Worm (Caenorhabditis elegans) whole organism, mixed stage, embryonic: ENCODE data around the gene F29C12.6.

Experiments
- bed-3 ChIP-seq: fragments of 200-800 bp; sonication (Bioruptor generic); optimal IDR thresholded peaks from 3 replicates; lab custom pipeline; 2018; ENCODE audit warnings: mild to moderate bottlenecking, missing genetic modification characterization, moderate library complexity, missing compliant biosample characterization
- blmp-1 ChIP-seq: fragments of 150-350 bp; optimal IDR thresholded peaks from 2 replicates; lab custom pipeline; 2014; ENCODE audit warnings: missing biosample characterization, missing genetic modification characterization
- ceh-39 ChIP-seq: fragments of 150-350 bp; optimal IDR thresholded peaks from 2 replicates; lab custom pipeline; 2014; ENCODE audit warnings: missing biosample characterization, missing genetic modification characterization
- ceh-43 ChIP-seq: fragments of 200-800 bp; sonication (Bioruptor generic); optimal IDR thresholded peaks from 2 replicates; lab custom pipeline; 2018; ENCODE audit warnings: mild to moderate bottlenecking, missing genetic modification characterization, moderate library complexity, missing compliant biosample characterization
- ceh-83 ChIP-seq: fragments of 200-800 bp; sonication (Bioruptor generic); optimal IDR thresholded peaks from 2 replicates; lab custom pipeline; 2018; ENCODE audit warnings: mild to moderate bottlenecking, missing genetic modification characterization, missing compliant biosample characterization
- ces-1 ChIP-seq: fragments of 150-350 bp; optimal IDR thresholded peaks from 2 replicates; lab custom pipeline; 2014; ENCODE audit warnings: missing biosample characterization, missing genetic modification reagents, missing genetic modification characterization
- cnd-1 ChIP-seq: fragments of 200-800 bp; sonication (Bioruptor generic); optimal IDR thresholded peaks from 2 replicates; lab custom pipeline; 2018; ENCODE audit warnings: mild to moderate bottlenecking, missing genetic modification characterization, missing compliant biosample characterization
- drap-1 ChIP-seq: fragments of 200-800 bp; sonication (Bioruptor generic); optimal IDR thresholded peaks from 3 replicates; lab custom pipeline; 2018; ENCODE audit warnings: mild to moderate bottlenecking, missing genetic modification characterization, missing compliant biosample characterization
- elt-1 ChIP-seq: sonication (generic microtip); optimal IDR thresholded peaks from 2 replicates; lab custom pipeline; 2017; ENCODE audit warnings: missing genetic modification characterization, mild to moderate bottlenecking, missing compliant biosample characterization, antibody characterized with exemption, moderate library complexity, borderline replicate concordance; ENCODE audit not compliant: insufficient read depth
- flh-1 ChIP-seq: fragments of 200-800 bp; sonication (Bioruptor generic); optimal IDR thresholded peaks from 2 replicates; lab custom pipeline; 2018; ENCODE audit warnings: mild to moderate bottlenecking, missing genetic modification characterization, moderate library complexity, missing compliant biosample characterization
- ham-2 ChIP-seq: fragments of 200-800 bp; sonication (Bioruptor generic); optimal IDR thresholded peaks from 2 replicates; lab custom pipeline; 2018; ENCODE audit warnings: mild to moderate bottlenecking, missing genetic modification characterization, missing compliant biosample characterization
- hlh-1 ChIP-seq: fragments of 150-350 bp; optimal IDR thresholded peaks from 2 replicates; lab custom pipeline; 2014; ENCODE audit warnings: missing biosample characterization, missing genetic modification reagents, missing genetic modification characterization
- lin-13 ChIP-seq: fragments of 150-350 bp; optimal IDR thresholded peaks from 2 replicates; lab custom pipeline; 2014; ENCODE audit warnings: missing biosample characterization, missing genetic modification characterization
- lin-32 ChIP-seq: fragments of 200-800 bp; sonication (Bioruptor generic); optimal IDR thresholded peaks from 2 replicates; lab custom pipeline; 2018; ENCODE audit warnings: mild to moderate bottlenecking, missing genetic modification characterization, missing compliant biosample characterization
- lsy-2 ChIP-seq: fragments of 150-350 bp; optimal IDR thresholded peaks from 2 replicates; lab custom pipeline; 2014; ENCODE audit warnings: missing biosample characterization, missing genetic modification characterization
- mab-5 ChIP-seq: fragments of 150-350 bp; optimal IDR thresholded peaks from 2 replicates; lab custom pipeline; 2014; ENCODE audit warnings: missing biosample characterization, missing genetic modification characterization
- mep-1 ChIP-seq: fragments of 150-350 bp; optimal IDR thresholded peaks from 2 replicates; lab custom pipeline; 2017; ENCODE audit warnings: missing biosample characterization, missing genetic modification reagents, missing genetic modification characterization, inconsistent platforms
- nhr-12 ChIP-seq: fragments of 150-350 bp; optimal IDR thresholded peaks from 2 replicates; lab custom pipeline; 2014; ENCODE audit warnings: missing biosample characterization, missing genetic modification characterization
- nhr-2 ChIP-seq: fragments of 150-350 bp; optimal IDR thresholded peaks from 2 replicates; lab custom pipeline; 2014; ENCODE audit warnings: missing biosample characterization, missing genetic modification characterization
- nhr-237 ChIP-seq: fragments of 150-350 bp; optimal IDR thresholded peaks from 2 replicates; lab custom pipeline; 2014; ENCODE audit warnings: missing biosample characterization, missing genetic modification characterization
- nhr-28 ChIP-seq: fragments of 150-350 bp; optimal IDR thresholded peaks from 2 replicates; lab custom pipeline; 2014; ENCODE audit warnings: missing biosample characterization, missing genetic modification characterization
- nhr-76 ChIP-seq: sonication (generic microtip); optimal IDR thresholded peaks from 2 replicates; lab custom pipeline; 2017; ENCODE audit warnings: missing biosample characterization, missing genetic modification characterization
- pha-4 ChIP-seq: fragments of 150-350 bp; optimal IDR thresholded peaks from 2 replicates; lab custom pipeline; 2018; ENCODE audit warnings: missing biosample characterization, missing genetic modification reagents, missing genetic modification characterization
- sem-2 ChIP-seq: fragments of 200-800 bp; sonication (Bioruptor generic); optimal IDR thresholded peaks from 2 replicates; lab custom pipeline; 2018; ENCODE audit warnings: mild to moderate bottlenecking, missing genetic modification characterization, missing compliant biosample characterization
- snpc-4 ChIP-seq: fragments of 150-350 bp; optimal IDR thresholded peaks from 2 replicates; lab custom pipeline; 2014; ENCODE audit warnings: missing biosample characterization, missing genetic modification characterization
- tbx-8 ChIP-seq: fragments of 200-800 bp; sonication (Bioruptor generic); optimal IDR thresholded peaks from 2 replicates; lab custom pipeline; 2018; ENCODE audit warnings: mild to moderate bottlenecking, missing genetic modification characterization, moderate library complexity, missing compliant biosample characterization
- unc-120 ChIP-seq: sonication (generic microtip); optimal IDR thresholded peaks from 2 replicates; lab custom pipeline; 2017; ENCODE audit warnings: missing genetic modification characterization, missing compliant biosample characterization; ENCODE audit not compliant: poor library complexity, severe bottlenecking
- unc-39 ChIP-seq: fragments of 150-350 bp; optimal IDR thresholded peaks from 2 replicates; lab custom pipeline; 2014; ENCODE audit warnings: missing biosample characterization, missing genetic modification characterization
- unc-62 ChIP-seq: fragments of 150-350 bp; optimal IDR thresholded peaks from 2 replicates; lab custom pipeline; 2014; ENCODE audit warnings: missing biosample characterization, missing genetic modification reagents, missing genetic modification characterization
- zip-8 ChIP-seq: fragments of 150-350 bp; optimal IDR thresholded peaks from 2 replicates; lab custom pipeline; 2014; ENCODE audit warnings: missing biosample characterization, missing genetic modification characterization
- ztf-11 ChIP-seq: fragments of 150-350 bp; optimal IDR thresholded peaks from 2 replicates; lab custom pipeline; 2014; ENCODE audit warnings: missing biosample characterization, missing genetic modification characterization

Gene F29C12.6

DNA sequence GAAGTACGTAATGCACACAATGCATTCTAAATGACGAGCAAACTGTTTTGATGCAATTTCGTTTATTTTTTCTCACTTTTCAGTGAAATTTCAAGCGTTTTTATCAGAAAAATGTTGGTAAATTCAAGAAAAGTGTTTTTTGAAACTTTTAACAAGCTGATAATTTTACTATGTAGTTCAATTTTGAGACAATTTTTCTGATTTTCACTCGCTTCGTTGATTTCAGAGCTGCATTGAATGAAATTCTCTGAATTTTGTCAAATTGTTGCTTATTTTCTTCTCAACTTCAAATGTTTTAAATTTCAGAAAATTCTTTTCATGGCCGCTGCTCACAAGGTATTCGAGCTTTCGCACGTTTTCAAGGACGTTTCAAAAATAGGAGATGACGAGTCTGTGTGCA is 7.0 kb upstream of the F29C12.6 start, which contains the start of gene bath-45:
bath-45 (plus strand) TSS at position 301 of the 400 bp plus-strand sequence.
- no peak for TF ChIP-seq bed-3 (GFP tag; lab: Kevin White, UChicago)
- no peak for TF ChIP-seq tbx-8 (GFP tag; lab: Kevin White, UChicago)
- no peak for TF ChIP-seq unc-39 (tag; lab: Kevin White, UChicago)
- TF ChIP-seq mep-1 (tag; lab: Kevin White, UChicago), result no peak
- no peak for TF ChIP-seq unc-120 (tag; lab: Kevin White, UChicago)
- no peak for TF ChIP-seq blmp-1 (tag; lab: Kevin White, UChicago)
- no peak for TF ChIP-seq hlh-1
- no peak for TF ChIP-seq nhr-2 (tag; lab: Kevin White, UChicago)
- no peak for TF ChIP-seq nhr-28 (tag; lab: Kevin White, UChicago)
- no peak for TF ChIP-seq unc-62 (GFP tag; lab: Kevin White, UChicago)
- no peak for TF ChIP-seq ztf-11
- no peak for TF ChIP-seq ceh-83

ce11 chrII:13130576-13130975 is 874 bp downstream of the F29C12.6 start:
- TF ChIP-seq ham-2 (no peak), ceh-83 (no peak), nhr-76 (no peak), sem-2 (GFP tag; lab: Kevin White, UChicago) (no peak), ces-1 (GFP tag; lab: Kevin White, UChicago) (no peak), blmp-1 (tag; lab: Kevin White, UChicago) (no peak), bed-3 (GFP tag; lab: Kevin White, UChicago) (no peak), unc-62 (GFP tag; lab: Kevin White, UChicago) (no peak), zip-8 (tag; lab: Kevin White, UChicago) (no peak), mab-5 (no peak), lin-32 (GFP tag; lab: Kevin White, UChicago) (no peak), lsy-2 (tag; lab: Kevin White, UChicago) (no peak), ztf-11 (no peak), snpc-4 (tag; lab: Kevin White, UChicago) (no peak)

DNA sequence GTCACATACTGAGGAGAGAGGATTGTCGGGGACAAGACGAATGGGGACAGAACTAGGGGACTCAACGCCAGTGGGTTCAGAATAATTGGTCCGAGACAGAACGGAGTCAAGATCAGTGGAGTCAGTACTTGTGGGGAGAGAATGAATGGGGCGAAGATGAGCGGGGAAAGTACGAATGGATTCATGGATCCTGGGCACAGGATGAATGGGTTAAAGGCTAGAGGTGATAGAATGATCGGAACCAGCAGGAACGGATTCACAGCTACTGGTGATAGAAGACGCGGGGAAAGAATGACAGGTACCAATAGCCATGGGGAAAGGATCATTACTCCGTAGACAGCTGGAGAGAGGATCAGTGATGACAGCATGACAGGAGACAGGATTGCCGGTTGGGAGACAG is 9.9 kb downstream of the F29C12.6 start:
- no peak for TF ChIP-seq hlh-1
- no peak for TF ChIP-seq zip-8 (tag; lab: Kevin White, UChicago)
- no peak for TF ChIP-seq ceh-43
- no peak for TF ChIP-seq sem-2 (GFP tag; lab: Kevin White, UChicago)
- TF ChIP-seq tbx-8 (GFP tag; lab: Kevin White, UChicago), result no peak
- TF ChIP-seq elt-1, result no peak

ce11 chrII:13142372-13142771 is 12.7 kb downstream of the F29C12.6 start:
- TF ChIP-seq ceh-43, result no peak
- no peak for TF ChIP-seq ceh-83
- no peak for TF ChIP-seq tbx-8 (GFP tag; lab: Kevin White, UChicago)
- no peak for TF ChIP-seq mab-5
- TF ChIP-seq nhr-76, result no peak
- TF ChIP-seq pha-4 (tag; lab: Kevin White, UChicago), result no peak
- TF ChIP-seq flh-1 (GFP tag; lab: Kevin White, UChicago), result no peak
- TF ChIP-seq lin-13 (tag; lab: Kevin White, UChicago), result no peak
- TF ChIP-seq nhr-12, result no peak
- no peak for TF ChIP-seq nhr-237 (tag; lab: Kevin White, UChicago)
- no peak for TF ChIP-seq drap-1 (GFP tag; lab: Kevin White, UChicago)
- no peak for TF ChIP-seq elt-1
- TF ChIP-seq unc-120 (tag; lab: Kevin White, UChicago), result no peak
- no peak for TF ChIP-seq snpc-4 (tag; lab: Kevin White, UChicago)
- no peak for TF ChIP-seq ceh-39 (tag; lab: Kevin White, UChicago)
- no peak for TF ChIP-seq lsy-2 (tag; lab: Kevin White, UChicago)

DNA sequence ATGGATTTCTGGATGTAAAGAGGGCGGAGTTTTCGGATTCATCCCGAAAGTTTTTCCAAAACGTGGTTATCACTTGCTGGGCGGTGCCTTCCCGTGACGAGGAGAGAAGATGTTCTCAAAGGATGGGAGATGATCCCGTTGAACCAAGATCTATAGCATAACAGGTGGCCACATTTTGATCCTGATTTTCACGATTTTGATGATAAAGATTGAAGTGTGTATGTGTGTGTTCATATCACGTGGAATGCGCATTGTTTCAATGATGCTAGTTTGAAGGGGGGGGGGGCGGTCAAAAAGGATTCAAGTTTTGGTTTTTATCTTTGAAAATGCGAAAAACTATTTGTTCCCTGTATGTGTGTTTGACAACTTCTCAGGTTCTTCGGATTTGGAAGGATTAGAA is 15.5 kb downstream of the F29C12.6 start, which contains the start of gene mltn-1:
mltn-1 (minus strand) TSS at position 22 of the 400 bp plus-strand sequence.
- no peak for TF ChIP-seq snpc-4 (tag; lab: Kevin White, UChicago)
- TF ChIP-seq nhr-2 (tag; lab: Kevin White, UChicago), result no peak
- TF ChIP-seq ceh-83, result no peak
- TF ChIP-seq nhr-76, result no peak

ce11 chrII:13148247-13148646 is 18.5 kb downstream of the F29C12.6 start:
- TF ChIP-seq lin-13 (tag; lab: Kevin White, UChicago) (no peak), nhr-2 (tag; lab: Kevin White, UChicago) (no peak), unc-39 (tag; lab: Kevin White, UChicago) (no peak), ces-1 (GFP tag; lab: Kevin White, UChicago) (no peak), nhr-237 (tag; lab: Kevin White, UChicago) (no peak), lin-32 (GFP tag; lab: Kevin White, UChicago) (no peak), flh-1 (GFP tag; lab: Kevin White, UChicago) (no peak), bed-3 (GFP tag; lab: Kevin White, UChicago) (no peak), ceh-43 (no peak), cnd-1 (tag; lab: Kevin White, UChicago) (no peak), ham-2 (no peak), elt-1 (no peak)
